Worm (Caenorhabditis elegans): ENCODE data around the gene F31B12.3.

- TF ChIP-seq unc-62 (GFP tag; optimal IDR thresholded peaks at IDR 0.05) (no peak), aly-2 (tag; optimal IDR thresholded peaks at IDR 0.05) (no peak)
These were observed 30.8 kb upstream of the F31B12.3 start for ce11 chrX:10851202-10851601.
